Fruit fly (Drosophila melanogaster) whole organism, wandering third instar larva: ENCODE data around the gene Loxl1.

Experiments used
- Dfd ChIP-seq: fragments of >200 bp; optimal IDR thresholded peaks from 2 replicates; lab custom pipeline; 2017; ENCODE audit warnings: missing biosample characterization, missing genetic modification characterization
- N ChIP-seq: fragments of >200 bp; optimal IDR thresholded peaks from 2 replicates; lab custom pipeline; 2018; ENCODE audit warnings: missing biosample characterization, missing external identifiers, missing genetic modification characterization
- h ChIP-seq: fragments of 200-800 bp; sonication (Bioruptor generic); optimal IDR thresholded peaks from 3 replicates; lab custom pipeline; 2016; ENCODE audit warnings: missing biosample characterization, mild to moderate bottlenecking, missing genetic modification characterization

dm6 chr3R:31440561-31440960 lies 19.1 kb downstream of the Loxl1 start:
- no peak for TF ChIP-seq N
- no peak for TF ChIP-seq h (GFP tag; lab: Kevin White, UChicago)
- no peak for TF ChIP-seq Dfd (GFP tag; lab: Kevin White, UChicago)
